Fruit fly (Drosophila melanogaster) whole organism, pupa: ENCODE data around the gene CG43703.

Source experiments
- CG12605 ChIP-seq: fragments of 200-800 bp; sonication (Bioruptor generic); IDR thresholded peaks from 2 replicates; pipeline ENCODE4 v1.3.6; 2022; ENCODE audit warnings: missing biosample characterization, missing genetic modification characterization
- CG13204 ChIP-seq: fragments of 200-800 bp; sonication (Bioruptor generic); optimal IDR thresholded peaks from 2 replicates; lab custom pipeline; 2018; ENCODE audit warnings: missing biosample characterization, mild to moderate bottlenecking, missing genetic modification characterization, moderate library complexity
- CG15710 ChIP-seq: fragments of 200-800 bp; sonication (Bioruptor generic); optimal IDR thresholded peaks from 2 replicates; lab custom pipeline; 2018; ENCODE audit warnings: missing biosample characterization, mild to moderate bottlenecking, missing genetic modification characterization, moderate library complexity
- CG4496 ChIP-seq: fragments of 200-800 bp; sonication (Bioruptor generic); IDR thresholded peaks from 3 replicates; pipeline ENCODE4 v1.3.6; 2022; ENCODE audit warnings: missing biosample characterization, missing genetic modification characterization
- D1 ChIP-seq: fragments of 200-800 bp; sonication (Bioruptor generic); optimal IDR thresholded peaks from 2 replicates; lab custom pipeline; 2018; ENCODE audit warnings: missing biosample characterization, mild to moderate bottlenecking, missing genetic modification characterization, moderate library complexity
- EcR ChIP-seq: fragments of 200-800 bp; sonication (Bioruptor generic); optimal IDR thresholded peaks from 3 replicates; lab custom pipeline; 2019; ENCODE audit warnings: missing biosample characterization, missing genetic modification characterization, mild to moderate bottlenecking, moderate library complexity, missing genetic modification reagents
- Ets98B ChIP-seq: fragments of 200-800 bp; sonication (Bioruptor generic); IDR thresholded peaks from 2 replicates; pipeline ENCODE4 v1.3.6; 2022; ENCODE audit warnings: missing biosample characterization, missing genetic modification characterization
- Pif1A ChIP-seq: fragments of 200-800 bp; sonication (Bioruptor generic); optimal IDR thresholded peaks from 3 replicates; lab custom pipeline; 2016; ENCODE audit warnings: missing biosample characterization, missing genetic modification characterization

dm6 chr2L:3779143-3779788 lies 14.0 kb downstream of the CG43703 start:
- TF ChIP-seq CG15710 (tag; lab: Kevin White, UChicago): no peak
- no peak for TF ChIP-seq Ets98B (GFP tag; lab: Robert Waterston, UW)
- no peak for TF ChIP-seq CG4496
- no peak for TF ChIP-seq EcR (GFP tag; lab: Kevin White, UChicago)
- TF ChIP-seq D1 (tag; lab: Kevin White, UChicago): no peak
- TF ChIP-seq CG13204: no peak
- TF ChIP-seq Pif1A: no peak
- TF ChIP-seq CG12605 (GFP tag; lab: Robert Waterston, UW): no peak
